Fruit fly (Drosophila melanogaster) whole organism, wandering third instar larva: ENCODE results near the gene CG6865.

Source experiments
- Abd-B ChIP-seq: fragments of >200 bp; optimal IDR thresholded peaks from 2 replicates; lab custom pipeline; 2017; ENCODE audit warnings: missing biosample characterization, missing genetic modification characterization
- CG32264 ChIP-seq: fragments of 200-800 bp; sonication (Bioruptor generic); optimal IDR thresholded peaks from 2 replicates; lab custom pipeline; 2016; ENCODE audit warnings: missing biosample characterization, missing genetic modification characterization
- CrebA ChIP-seq: fragments of 200-800 bp; sonication (Bioruptor generic); optimal IDR thresholded peaks from 2 replicates; lab custom pipeline; 2016; ENCODE audit warnings: missing biosample characterization, mild to moderate bottlenecking, missing genetic modification characterization, borderline replicate concordance
- Dfd ChIP-seq: fragments of >200 bp; optimal IDR thresholded peaks from 2 replicates; lab custom pipeline; 2017; ENCODE audit warnings: missing biosample characterization, missing genetic modification characterization
- Dif ChIP-seq: fragments of 200-275, 200-300 bp; sonication (Bioruptor generic); optimal IDR thresholded peaks from 2 replicates; lab custom pipeline; 2018; ENCODE audit warnings: missing biosample characterization, missing genetic modification characterization; ENCODE audit not compliant: partially characterized antibody
- GATAd ChIP-seq: sonication (Bioruptor generic); optimal IDR thresholded peaks from 2 replicates; lab custom pipeline; 2016; ENCODE audit warnings: missing biosample characterization, missing genetic modification characterization
- HLH106 ChIP-seq: fragments of 200-800 bp; optimal IDR thresholded peaks from 3 replicates; lab custom pipeline; 2019; ENCODE audit warnings: missing biosample characterization, mild to moderate bottlenecking, missing genetic modification characterization, moderate library complexity
- Hnf4 ChIP-seq: fragments of 200-800 bp; sonication (Bioruptor generic); optimal IDR thresholded peaks from 2 replicates; lab custom pipeline; 2016; ENCODE audit warnings: missing biosample characterization, mild to moderate bottlenecking, missing genetic modification characterization
- Hr78 ChIP-seq: fragments of >200 bp; optimal IDR thresholded peaks from 2 replicates; lab custom pipeline; 2017; ENCODE audit warnings: missing biosample characterization, missing genetic modification characterization
- Hr83 ChIP-seq: fragments of 200-300 bp; sonication (Bioruptor generic); optimal IDR thresholded peaks from 2 replicates; lab custom pipeline; 2016; ENCODE audit warnings: missing biosample characterization, mild to moderate bottlenecking, missing genetic modification characterization, moderate library complexity; ENCODE audit not compliant: poor library complexity, severe bottlenecking
- Jra ChIP-seq: sonication (Bioruptor generic); optimal IDR thresholded peaks from 2 replicates; lab custom pipeline; 2016; ENCODE audit warnings: missing biosample characterization, missing genetic modification characterization
- N ChIP-seq: fragments of >200 bp; optimal IDR thresholded peaks from 2 replicates; lab custom pipeline; 2018; ENCODE audit warnings: missing biosample characterization, missing external identifiers, missing genetic modification characterization
- OdsH ChIP-seq: fragments of 200-800 bp; sonication (Bioruptor generic); optimal IDR thresholded peaks from 2 replicates; lab custom pipeline; 2016; ENCODE audit warnings: missing biosample characterization, mild to moderate bottlenecking, missing genetic modification characterization
- Rel ChIP-seq, 2 experiments: fragments of 200-800 bp; sonication (Bioruptor generic) in 1 of 2; optimal IDR thresholded peaks; 2 replicates in 1 of 2; 3 replicates in 1 of 2; lab custom pipeline; 2016 to 2019; ENCODE audit warnings: mild to moderate bottlenecking in 2 of 2, missing biosample characterization in 2 of 2, missing genetic modification characterization in 2 of 2, moderate library complexity in 1 of 2
- Sp1 ChIP-seq: fragments of 200-800 bp; sonication (Bioruptor generic); optimal IDR thresholded peaks from 3 replicates; lab custom pipeline; 2019; ENCODE audit warnings: missing biosample characterization, mild to moderate bottlenecking, missing genetic modification characterization, moderate library complexity
- Vsx2 ChIP-seq: fragments of 200-300, 225-300 bp; sonication (Bioruptor generic); optimal IDR thresholded peaks from 2 replicates; lab custom pipeline; 2018; ENCODE audit warnings: missing biosample characterization, missing genetic modification characterization; ENCODE audit not compliant: partially characterized antibody
- br ChIP-seq: fragments of 200-800 bp; sonication (Bioruptor generic); optimal IDR thresholded peaks from 2 replicates; lab custom pipeline; 2016; ENCODE audit warnings: missing biosample characterization, missing genetic modification characterization
- brk ChIP-seq: fragments of 200-800 bp; sonication (Bioruptor generic); optimal IDR thresholded peaks from 2 replicates; lab custom pipeline; 2016; ENCODE audit warnings: missing biosample characterization, mild to moderate bottlenecking, missing genetic modification characterization
- dl ChIP-seq, 2 experiments: fragments of 175-275, 200-275 bp in 1 of 2; fragments of 200-275 bp in 1 of 2; sonication (Bioruptor generic); optimal IDR thresholded peaks; lab custom pipeline; 2018; ENCODE audit warnings: mild to moderate bottlenecking in 2 of 2, missing biosample characterization in 2 of 2, missing genetic modification characterization in 2 of 2, moderate library complexity in 2 of 2; ENCODE audit not compliant: partially characterized antibody in 2 of 2, insufficient read depth in 1 of 2
- dsf ChIP-seq: sonication (Bioruptor generic); optimal IDR thresholded peaks from 2 replicates; lab custom pipeline; 2016; ENCODE audit warnings: missing biosample characterization, missing genetic modification characterization, borderline replicate concordance
- ey ChIP-seq: fragments of 200-800 bp; sonication (Bioruptor generic); optimal IDR thresholded peaks from 2 replicates; lab custom pipeline; 2016; ENCODE audit warnings: missing biosample characterization, missing genetic modification characterization
- foxo ChIP-seq, 2 experiments: fragments of 200-800 bp; sonication (Bioruptor generic); optimal IDR thresholded peaks; 2 replicates in 1 of 2; 3 replicates in 1 of 2; lab custom pipeline; 2016 to 2017; ENCODE audit warnings: missing biosample characterization in 2 of 2, missing genetic modification characterization in 2 of 2
- fru ChIP-seq: fragments of 200-800 bp; sonication (Bioruptor generic); optimal IDR thresholded peaks from 3 replicates; lab custom pipeline; 2016; ENCODE audit warnings: missing biosample characterization, mild to moderate bottlenecking, missing genetic modification characterization
- h ChIP-seq: fragments of 200-800 bp; sonication (Bioruptor generic); optimal IDR thresholded peaks from 3 replicates; lab custom pipeline; 2016; ENCODE audit warnings: missing biosample characterization, mild to moderate bottlenecking, missing genetic modification characterization
- jim ChIP-seq: fragments of 175-275, 200-325 bp; sonication (Bioruptor generic); optimal IDR thresholded peaks from 2 replicates; lab custom pipeline; 2016; ENCODE audit warnings: missing biosample characterization, mild to moderate bottlenecking, missing genetic modification characterization
- lola ChIP-seq: fragments of >200 bp; optimal IDR thresholded peaks from 2 replicates; lab custom pipeline; 2017; ENCODE audit warnings: missing biosample characterization, missing genetic modification characterization
- pan ChIP-seq: fragments of >200 bp; optimal IDR thresholded peaks from 2 replicates; lab custom pipeline; 2017
- psq ChIP-seq: fragments of 200-800 bp; sonication (Bioruptor generic); optimal IDR thresholded peaks from 3 replicates; lab custom pipeline; 2017; ENCODE audit warnings: missing biosample characterization, mild to moderate bottlenecking, missing genetic modification characterization, moderate library complexity
- sage ChIP-seq: fragments of 200-800 bp; sonication (Bioruptor generic); optimal IDR thresholded peaks from 2 replicates; lab custom pipeline; 2016; ENCODE audit warnings: missing biosample characterization, mild to moderate bottlenecking, missing genetic modification characterization
- tai ChIP-seq: sonication (Bioruptor generic); optimal IDR thresholded peaks from 2 replicates; lab custom pipeline; 2016; ENCODE audit warnings: missing biosample characterization, missing genetic modification characterization
- usp ChIP-seq: fragments of >200 bp; optimal IDR thresholded peaks from 2 replicates; lab custom pipeline; 2017; ENCODE audit warnings: missing biosample characterization, missing genetic modification characterization
- woc ChIP-seq: sonication (Bioruptor generic); optimal IDR thresholded peaks from 2 replicates; lab custom pipeline; 2016; ENCODE audit warnings: missing biosample characterization, mild to moderate bottlenecking, missing genetic modification characterization

Gene CG6865

DNA sequence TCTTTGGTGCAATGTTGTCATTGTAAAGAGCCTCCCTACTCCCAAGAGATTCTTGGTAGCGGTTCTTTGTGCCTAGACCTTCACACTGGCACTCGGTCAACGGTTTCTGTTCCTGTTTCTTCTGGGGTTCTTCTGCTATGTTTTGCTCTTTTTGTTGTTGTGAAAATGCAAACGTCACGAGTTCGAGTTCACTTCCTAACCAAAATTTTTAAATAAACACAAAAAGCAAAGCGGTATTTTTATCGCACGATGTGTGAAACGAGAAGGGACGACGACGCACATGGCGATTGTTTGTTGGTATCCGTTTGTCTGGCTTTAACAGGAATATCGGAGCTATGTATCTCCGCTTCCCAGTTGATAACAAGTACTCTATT is 23.5 kb upstream of the CG6865 start:
- no peak for TF ChIP-seq HLH106
- no peak for TF ChIP-seq GATAd (GFP tag; lab: Kevin White, UChicago)
- TF ChIP-seq Rel (GFP tag; optimal IDR thresholded peaks at IDR 0.05; lab: Kevin White, UChicago), result no peak
- TF ChIP-seq Rel (tag; optimal IDR thresholded peaks at IDR 0.05; lab: Kevin White, UChicago), result no peak
- no peak for TF ChIP-seq CrebA (GFP tag; lab: Kevin White, UChicago)
- TF ChIP-seq Dfd (GFP tag; lab: Kevin White, UChicago), result no peak
- TF ChIP-seq Hr78 (GFP tag; lab: Kevin White, UChicago), result no peak
- no peak for TF ChIP-seq Hr83 (GFP tag; lab: Kevin White, UChicago)
- TF ChIP-seq sage (GFP tag; lab: Kevin White, UChicago), result no peak
- TF ChIP-seq dl (GFP tag; optimal IDR thresholded peaks at IDR 0.05; lab: Kevin White, UChicago; ENCODE audit: insufficient read depth in 1 of 2, partially characterized antibody in 2 of 2), result no peak

DNA sequence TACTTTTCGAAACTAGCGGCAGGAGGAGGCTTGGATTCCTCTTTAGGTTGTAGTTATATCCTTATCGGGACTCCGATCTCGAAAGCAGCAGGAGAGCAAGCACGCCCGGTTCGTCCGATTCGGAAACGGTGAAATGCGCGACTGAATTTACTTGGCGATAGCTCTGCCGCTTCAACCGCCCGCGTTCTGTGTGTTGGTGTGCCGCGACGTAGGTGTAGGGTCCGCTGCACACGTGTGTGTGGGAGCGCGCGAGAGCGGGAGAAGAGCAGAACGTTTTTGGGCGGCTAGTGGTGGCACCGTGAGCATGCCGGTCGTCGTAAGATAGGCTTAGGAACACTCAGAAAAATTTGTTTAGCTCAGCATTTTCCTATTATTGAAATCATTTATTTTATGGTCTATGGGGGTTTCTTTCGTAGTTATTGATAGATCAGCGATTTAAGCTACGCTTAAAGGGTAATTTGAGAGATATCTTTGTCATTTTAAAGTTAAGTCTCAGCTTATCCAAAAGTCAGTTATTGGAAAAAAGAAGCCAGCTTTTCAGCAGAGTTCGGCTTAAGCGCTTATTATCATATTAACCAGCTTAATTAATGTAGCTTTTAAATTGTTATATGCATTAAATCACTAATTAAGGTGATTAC is 23.0 kb upstream of the CG6865 start:
- TF ChIP-seq tai (GFP tag; lab: Kevin White, UChicago) (peak; percentile 7), foxo (GFP tag; optimal IDR thresholded peaks at IDR 0.05; lab: Kevin White, UChicago) (peak in 1 of 2 experiments; percentile 18), Hr83 (GFP tag; lab: Kevin White, UChicago) (peak; percentile 83), Dif (peak; percentile 71), lola (GFP tag; lab: Kevin White, UChicago) (no peak), CrebA (GFP tag; lab: Kevin White, UChicago) (no peak), fru (GFP tag; lab: Kevin White, UChicago) (peak; percentile 43), Sp1 (no peak), usp (no peak), Hnf4 (GFP tag; lab: Kevin White, UChicago) (peak; percentile 24), ey (GFP tag; lab: Kevin White, UChicago) (peak; percentile 40), h (GFP tag; lab: Kevin White, UChicago) (peak; percentile 35), pan (lab: Kevin White, UChicago) (no peak), woc (GFP tag; lab: Kevin White, UChicago) (peak; percentile 61), Jra (GFP tag; lab: Kevin White, UChicago) (no peak), Rel (GFP tag; optimal IDR thresholded peaks at IDR 0.05; lab: Kevin White, UChicago) (no peak), Rel (tag; optimal IDR thresholded peaks at IDR 0.05; lab: Kevin White, UChicago) (peak; percentile 43), N (peak; percentile 56), Hr78 (GFP tag; lab: Kevin White, UChicago) (no peak), br (GFP tag; lab: Kevin White, UChicago) (peak; percentile 5), OdsH (GFP tag; lab: Kevin White, UChicago) (no peak), GATAd (GFP tag; lab: Kevin White, UChicago) (no peak), HLH106 (peak; percentile 14), dl (GFP tag; optimal IDR thresholded peaks at IDR 0.05; lab: Kevin White, UChicago; ENCODE audit: insufficient read depth in 1 of 2, partially characterized antibody in 2 of 2) (no peak), sage (GFP tag; lab: Kevin White, UChicago) (no peak)
- TF ChIP-seq, all 38 proteins: peak for 13

DNA sequence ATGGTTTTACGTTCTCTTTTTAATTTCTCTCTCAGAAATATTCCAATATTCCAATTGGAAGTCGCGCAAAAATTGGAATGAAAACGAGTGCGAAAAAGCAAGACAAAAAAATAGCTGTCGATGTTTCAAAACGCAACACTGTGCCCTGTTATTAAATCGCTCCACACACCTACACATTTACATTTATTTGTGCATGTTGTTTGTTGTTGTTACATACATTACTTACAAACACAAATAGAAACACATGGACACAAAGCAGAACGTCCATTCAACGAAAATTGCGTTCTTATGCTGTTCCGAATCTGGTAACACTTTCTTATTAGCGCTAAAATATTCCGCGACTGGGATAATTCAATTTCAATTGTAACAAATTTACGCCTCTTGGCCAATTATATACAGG is 22.2 kb upstream of the CG6865 start:
- no peak for TF ChIP-seq dsf
- no peak for TF ChIP-seq brk
- no peak for TF ChIP-seq br (GFP tag; lab: Kevin White, UChicago)
- TF ChIP-seq foxo (GFP tag; optimal IDR thresholded peaks at IDR 0.05; lab: Kevin White, UChicago), result no peak
- TF ChIP-seq ey (GFP tag; lab: Kevin White, UChicago), result no peak
- no peak for TF ChIP-seq Jra (GFP tag; lab: Kevin White, UChicago)
- TF ChIP-seq fru (GFP tag; lab: Kevin White, UChicago), result no peak
- TF ChIP-seq CrebA (GFP tag; lab: Kevin White, UChicago), result no peak
- no peak for TF ChIP-seq GATAd (GFP tag; lab: Kevin White, UChicago)
- TF ChIP-seq Hnf4 (GFP tag; lab: Kevin White, UChicago), result no peak
- no peak for TF ChIP-seq jim (GFP tag; lab: Kevin White, UChicago)

DNA sequence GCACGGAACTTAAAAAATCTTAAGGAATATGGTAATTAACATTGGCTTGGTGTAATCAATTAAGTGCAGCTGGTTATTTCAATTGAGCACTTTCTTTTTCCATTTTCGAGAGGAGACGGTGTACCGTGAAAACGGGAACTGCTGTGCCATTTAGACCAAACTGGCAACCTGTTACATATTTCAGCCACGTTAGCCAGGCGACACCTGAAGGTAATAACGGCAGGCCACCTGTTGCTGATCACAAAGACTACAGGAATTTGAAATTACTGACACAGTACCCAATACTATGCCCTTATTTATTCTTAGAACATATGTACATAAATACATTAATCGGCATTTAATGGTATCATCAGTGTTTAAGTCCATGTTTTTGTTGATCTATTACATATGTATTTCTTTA is 21.2 kb upstream of the CG6865 start:
- TF ChIP-seq Jra (GFP tag; lab: Kevin White, UChicago), result no peak
- no peak for TF ChIP-seq ey (GFP tag; lab: Kevin White, UChicago)
- TF ChIP-seq fru (GFP tag; lab: Kevin White, UChicago), result no peak
- no peak for TF ChIP-seq tai (GFP tag; lab: Kevin White, UChicago)
- no peak for TF ChIP-seq Dfd (GFP tag; lab: Kevin White, UChicago)
- TF ChIP-seq br (GFP tag; lab: Kevin White, UChicago), result no peak
- no peak for TF ChIP-seq woc (GFP tag; lab: Kevin White, UChicago)
- TF ChIP-seq psq, result no peak
- TF ChIP-seq Abd-B (GFP tag; lab: Kevin White, UChicago), result no peak
- no peak for TF ChIP-seq usp
- TF ChIP-seq OdsH (GFP tag; lab: Kevin White, UChicago), result no peak
- TF ChIP-seq CG32264 (GFP tag; lab: Kevin White, UChicago), result no peak
- TF ChIP-seq Vsx2 (GFP tag; lab: Kevin White, UChicago), result no peak
- TF ChIP-seq, all 38 proteins: peak for 0
